Fruit fly (Drosophila melanogaster) S2 (cell line): ENCODE measurements around the gene Fum1.

Source experiments
- CG8478 ChIP-seq: fragments of >200 bp; optimal IDR thresholded peaks from 2 replicates; lab custom pipeline; 2018
- CTCF ChIP-seq, 2 experiments: fragments of >200 bp; optimal IDR thresholded peaks; 2 replicates each; lab custom pipeline; 2018

Gene Fum1

DNA sequence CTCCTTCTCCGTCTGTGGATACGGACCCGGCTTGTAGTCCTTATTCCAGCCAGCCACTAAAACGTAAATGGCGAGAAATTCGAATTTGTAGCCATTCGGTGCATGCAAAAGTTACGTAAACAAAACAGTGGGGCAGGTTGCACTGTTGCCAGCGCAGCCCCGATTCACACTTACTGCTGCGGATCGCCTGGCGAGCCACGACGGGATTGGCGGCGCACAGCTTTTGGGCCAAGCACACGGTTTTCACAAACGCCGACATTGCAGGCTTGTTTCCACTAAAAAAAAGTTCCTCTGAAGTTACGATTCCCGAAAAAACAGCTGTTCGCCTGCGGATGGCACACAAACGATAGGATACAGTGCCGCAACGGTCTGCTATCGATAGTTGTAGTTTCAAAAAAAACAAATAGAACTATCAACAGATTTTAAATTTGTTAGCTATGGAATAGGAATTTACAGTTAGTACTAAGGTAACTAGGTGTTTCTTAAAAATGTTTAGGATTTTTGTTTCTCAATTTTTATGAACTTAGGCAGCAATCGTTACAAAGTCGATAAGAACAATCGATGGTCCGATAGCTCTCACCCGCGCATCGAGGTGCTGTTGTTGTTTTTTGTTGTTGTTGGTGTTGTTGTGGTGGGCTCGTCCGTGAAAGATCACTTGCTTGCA, at the start of gene Fum1:
TSS of gene Fum1 (plus strand) at position 599 of the 664 bp plus-strand sequence.
- TF ChIP-seq CTCF (optimal IDR thresholded peaks at IDR 0.05; lab: Kevin White, UChicago): no peak
- TF ChIP-seq CG8478 (lab: Kevin White, UChicago): no peak

- TF ChIP-seq CTCF (optimal IDR thresholded peaks at IDR 0.05; lab: Kevin White, UChicago) (no peak), CG8478 (lab: Kevin White, UChicago) (no peak)
Observed at dm6 chrX:6631885-6632284, 46.3 kb upstream of the Fum1 start.

dm6 chrX:6633659-6634058, 44.6 kb upstream of the Fum1 start, which contains the start of gene CG14443:
CG14443 (plus strand) TSS chrX:6633959.
- TF ChIP-seq CTCF (optimal IDR thresholded peaks at IDR 0.05; lab: Kevin White, UChicago) (no peak), CG8478 (lab: Kevin White, UChicago) (no peak)

- TF ChIP-seq CG8478 (lab: Kevin White, UChicago) (no peak), CTCF (optimal IDR thresholded peaks at IDR 0.05; lab: Kevin White, UChicago) (no peak)
Observed at dm6 chrX:6638123-6638522, 40.1 kb upstream of the Fum1 start.

DNA sequence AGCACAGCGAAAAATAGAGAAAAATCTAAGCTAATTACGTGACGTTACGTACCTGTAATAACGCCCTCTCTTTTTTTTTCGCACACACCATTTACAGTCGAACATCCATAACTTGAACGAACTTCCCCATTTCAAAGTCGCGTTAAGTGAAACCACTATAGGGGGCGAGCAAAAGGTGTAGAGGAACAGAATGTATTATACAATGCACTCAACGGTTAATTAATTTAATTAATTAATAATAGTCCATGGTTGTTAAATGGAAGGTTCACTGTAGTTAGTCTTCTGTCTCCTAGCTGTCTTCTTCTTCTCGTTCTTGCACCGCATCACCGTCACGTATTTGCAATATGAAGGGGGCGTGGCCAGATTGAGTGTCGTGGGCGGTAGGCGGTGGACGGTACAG, 36.6 kb upstream of the Fum1 start:
- no peak for TF ChIP-seq CG8478 (lab: Kevin White, UChicago)
- TF ChIP-seq CTCF (optimal IDR thresholded peaks at IDR 0.05; lab: Kevin White, UChicago): no peak

DNA sequence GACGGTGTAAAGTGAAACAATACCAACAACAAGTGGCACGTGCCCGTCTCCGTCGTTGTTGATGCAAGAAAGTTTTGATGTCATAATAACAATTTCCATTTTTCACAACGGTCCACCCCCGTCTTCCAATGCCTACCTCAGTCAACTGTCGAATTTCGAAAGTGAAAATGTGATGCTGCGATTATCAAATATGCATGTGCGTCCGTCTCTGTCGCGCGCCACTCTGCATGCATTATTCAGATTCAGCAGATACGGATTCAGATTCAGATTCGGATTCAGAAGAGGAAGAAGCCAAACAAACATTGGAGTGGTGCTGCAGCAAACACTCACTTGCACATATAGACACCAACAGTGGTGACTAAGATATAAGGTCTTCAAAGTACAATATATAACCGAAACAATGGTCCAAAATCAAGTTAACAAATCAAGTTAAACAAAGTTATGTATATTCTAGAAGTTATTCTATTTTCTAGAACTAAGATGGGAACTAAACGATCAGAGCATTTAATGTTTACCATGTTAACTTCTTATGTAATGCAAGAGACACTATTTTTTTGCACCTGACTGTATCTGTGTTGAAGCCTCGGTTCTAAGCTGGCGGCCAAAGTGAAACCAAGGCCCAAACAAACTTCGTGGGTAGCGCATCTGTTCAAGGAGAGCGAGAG, 35.5 kb upstream of the Fum1 start:
- no peak for TF ChIP-seq CTCF (optimal IDR thresholded peaks at IDR 0.05; lab: Kevin White, UChicago)
- no peak for TF ChIP-seq CG8478 (lab: Kevin White, UChicago)

DNA sequence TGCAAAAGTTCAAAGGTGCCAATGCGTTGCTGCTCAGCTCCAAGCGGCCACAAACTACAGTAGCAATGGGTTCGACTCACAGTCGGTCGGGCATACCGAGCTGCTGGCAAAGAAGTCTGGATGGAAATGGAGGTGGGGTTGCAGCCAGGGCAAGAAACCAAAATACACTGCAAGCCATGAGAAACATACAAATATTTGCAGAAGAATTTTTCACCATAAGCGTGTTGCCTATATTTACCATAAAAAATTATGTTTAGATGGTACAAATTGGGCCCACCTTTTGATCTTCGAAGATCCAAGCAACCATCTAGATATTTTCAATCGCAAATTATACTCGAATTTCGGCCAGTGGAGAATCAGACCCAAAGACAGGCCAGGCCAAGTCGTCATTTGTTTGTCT, 31.4 kb upstream of the Fum1 start:
- TF ChIP-seq CTCF (optimal IDR thresholded peaks at IDR 0.05; lab: Kevin White, UChicago): no peak
- no peak for TF ChIP-seq CG8478 (lab: Kevin White, UChicago)

DNA sequence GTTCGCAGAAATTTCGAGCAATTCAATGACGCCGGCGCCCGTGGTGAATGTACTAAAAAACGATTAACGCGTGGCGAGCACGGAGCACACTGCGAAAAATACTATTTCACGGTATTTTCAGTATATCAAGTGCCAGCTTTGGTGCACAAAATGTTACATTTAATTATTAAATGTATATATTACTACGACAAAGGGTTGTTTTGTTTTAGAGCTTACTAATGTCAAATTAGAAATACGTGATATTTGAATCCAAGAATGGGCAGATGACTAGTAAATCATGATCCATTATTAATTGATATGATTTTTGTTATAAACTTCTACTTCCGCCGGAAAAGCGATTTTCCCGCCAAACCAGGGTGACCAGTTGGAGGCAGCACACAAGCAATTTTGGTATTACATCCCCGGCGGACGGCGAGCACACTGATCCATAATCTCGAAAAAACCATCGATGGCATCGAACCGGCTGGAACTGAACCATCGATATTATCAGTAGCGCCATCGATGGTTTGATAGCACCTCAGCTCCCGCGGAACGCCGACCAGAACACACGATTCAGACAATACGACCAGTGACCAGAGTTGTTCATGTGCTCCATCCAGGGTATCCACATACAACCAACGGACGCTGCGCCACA, 23.9 kb upstream of the Fum1 start, which contains the start of the genes CG3226 and Cdc7:
TSS of gene CG3226 (minus strand) at position 51 of the 634 bp plus-strand sequence.
TSS of gene Cdc7 (plus strand) at position 344 of the 634 bp plus-strand sequence.
- no peak for TF ChIP-seq CG8478 (lab: Kevin White, UChicago)
- peak in 1 of 2 experiments; percentile 39 for TF ChIP-seq CTCF (optimal IDR thresholded peaks at IDR 0.05; lab: Kevin White, UChicago)

- TF ChIP-seq CTCF (optimal IDR thresholded peaks at IDR 0.05; lab: Kevin White, UChicago): no peak
- TF ChIP-seq CG8478 (lab: Kevin White, UChicago): no peak
Observed at dm6 chrX:6656023-6656594, 22.1 kb upstream of the Fum1 start.

DNA sequence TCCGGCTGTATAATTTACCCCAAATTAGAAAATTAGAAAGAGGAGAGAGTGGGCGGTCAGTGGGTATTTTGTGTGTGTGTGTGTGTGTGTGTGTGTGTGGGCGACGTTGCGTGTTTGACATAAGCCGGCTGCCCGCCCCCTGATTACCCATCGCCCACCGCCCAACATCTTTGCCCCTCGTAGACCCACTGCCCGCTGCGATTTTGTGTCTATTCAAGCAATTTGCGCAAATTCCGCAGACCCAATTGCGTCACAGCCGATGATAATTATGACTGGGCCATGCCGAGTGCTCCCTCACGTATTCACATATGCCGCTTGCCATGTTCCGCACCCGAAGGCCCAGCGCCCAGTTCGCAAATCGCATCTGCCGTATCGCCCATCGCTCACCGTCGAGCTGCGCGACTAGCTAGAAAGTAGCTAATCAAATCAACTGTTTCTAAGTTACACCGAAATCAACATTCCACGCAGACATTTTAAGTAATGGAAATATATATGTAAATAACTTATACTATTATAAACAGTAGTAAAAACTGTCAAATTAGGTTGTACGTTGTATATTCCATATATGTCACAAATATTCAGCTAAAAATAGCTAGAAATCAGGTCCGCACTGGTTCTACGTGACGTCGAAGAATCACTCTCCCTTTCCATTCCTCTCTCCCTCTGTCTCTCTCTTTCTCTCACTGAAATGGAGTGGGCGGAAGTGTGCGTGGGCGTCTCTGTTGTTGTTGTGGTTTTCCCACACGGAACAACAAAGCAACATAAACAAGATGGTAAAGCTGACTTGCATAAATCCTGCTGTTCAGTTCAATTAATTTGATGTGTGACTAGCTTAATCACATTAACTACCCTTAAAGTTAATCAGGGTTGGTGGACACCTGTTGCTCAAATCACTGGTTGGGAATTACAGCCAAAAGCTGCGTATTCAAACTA, 21.3 kb upstream of the Fum1 start:
- TF ChIP-seq CG8478 (lab: Kevin White, UChicago) (no peak), CTCF (optimal IDR thresholded peaks at IDR 0.05; lab: Kevin White, UChicago) (no peak)

- TF ChIP-seq CTCF (optimal IDR thresholded peaks at IDR 0.05; lab: Kevin White, UChicago) (no peak), CG8478 (lab: Kevin White, UChicago) (no peak)
Observed at dm6 chrX:6659919-6660318, 18.3 kb upstream of the Fum1 start.

DNA sequence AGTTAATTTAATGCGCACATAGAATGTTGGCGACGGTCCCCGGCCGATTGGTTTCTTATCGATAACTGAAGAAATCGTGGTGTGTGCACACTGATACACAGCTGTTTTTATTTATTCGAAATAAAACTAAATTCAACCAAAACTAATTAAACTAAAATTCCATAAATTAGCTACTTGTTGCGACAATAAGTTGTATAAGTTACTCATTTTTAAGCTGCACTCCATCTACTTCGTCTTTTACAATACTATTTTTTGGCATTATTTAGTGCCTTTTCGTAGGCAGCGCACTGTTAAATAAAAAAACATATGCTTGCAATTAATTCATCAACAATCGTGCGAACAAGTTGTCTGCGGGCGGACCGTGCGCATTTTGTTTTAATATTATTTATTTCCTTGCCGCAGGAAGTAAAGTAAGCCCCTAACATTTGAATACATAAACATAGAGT, 16.8 kb upstream of the Fum1 start, which contains the start of the genes CG3224 and Ctr1A:
TSS of gene CG3224 (minus strand) at position 71 of the 446 bp plus-strand sequence.
TSS of gene Ctr1A (plus strand) at position 256 of the 446 bp plus-strand sequence.
- TF ChIP-seq CG8478 (lab: Kevin White, UChicago): no peak
- no peak for TF ChIP-seq CTCF (optimal IDR thresholded peaks at IDR 0.05; lab: Kevin White, UChicago)

DNA sequence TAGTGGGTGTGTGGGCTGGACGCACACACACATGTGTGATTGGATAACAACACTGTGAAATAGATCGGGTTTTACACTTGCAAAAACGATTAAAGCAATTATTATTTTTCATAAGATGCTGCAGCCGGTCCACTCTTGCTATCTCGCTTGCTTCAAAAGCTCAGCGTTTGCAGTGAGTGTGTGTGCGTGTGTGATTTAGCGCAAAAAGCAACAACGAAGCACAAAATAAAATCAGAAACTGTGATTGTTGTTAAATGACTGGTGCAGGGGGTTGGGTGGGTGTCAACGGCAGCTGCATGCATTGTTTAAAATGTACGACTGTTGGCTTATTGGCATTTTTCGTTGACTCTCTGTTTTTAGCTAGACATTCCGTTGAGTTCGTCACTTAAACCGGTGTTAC, 16.3 kb upstream of the Fum1 start:
- no peak for TF ChIP-seq CG8478 (lab: Kevin White, UChicago)
- TF ChIP-seq CTCF (optimal IDR thresholded peaks at IDR 0.05; lab: Kevin White, UChicago): no peak
